Fruit fly (Drosophila melanogaster) whole organism, prepupa: Measurements from ENCODE around the gene Ance-3.

Experiments used
- Eip75B ChIP-seq: fragments of 200-800 bp; sonication (Bioruptor generic); optimal IDR thresholded peaks from 3 replicates; lab custom pipeline; 2016; ENCODE audit warnings: missing biosample characterization, missing genetic modification characterization
- Ets21C ChIP-seq: fragments of 200-800 bp; sonication (Bioruptor generic); optimal IDR thresholded peaks from 3 replicates; lab custom pipeline; 2016; ENCODE audit warnings: missing biosample characterization, missing genetic modification characterization
- Sox102F ChIP-seq: fragments of 200-800 bp; sonication (Bioruptor generic); optimal IDR thresholded peaks from 2 replicates; lab custom pipeline; 2016; ENCODE audit warnings: missing biosample characterization, mild to moderate bottlenecking, missing genetic modification characterization
- lz ChIP-seq: fragments of 200-800 bp; sonication (Bioruptor generic); optimal IDR thresholded peaks from 3 replicates; lab custom pipeline; 2016; ENCODE audit warnings: missing biosample characterization, missing genetic modification characterization

- TF ChIP-seq lz (GFP tag; lab: Kevin White, UChicago) (no peak), Sox102F (GFP tag; lab: Kevin White, UChicago) (no peak), Ets21C (GFP tag; lab: Kevin White, UChicago) (no peak), Eip75B (GFP tag; lab: Kevin White, UChicago) (no peak)
These were observed 49.1 kb downstream of the Ance-3 start, which contains the start of gene NimB1 for dm6 chr2L:13963467-13964122.
